Fruit fly (Drosophila melanogaster) whole organism, embryonic: Measurements from ENCODE around the gene sloth1.

Experiments
- Abd-B ChIP-seq: fragments of 200-800 bp; sonication (Bioruptor generic); optimal IDR thresholded peaks from 2 replicates; lab custom pipeline; 2018; ENCODE audit warnings: missing biosample characterization, mild to moderate bottlenecking, missing genetic modification characterization, moderate library complexity
- Atf6 ChIP-seq: fragments of 200-800 bp; sonication (Bioruptor generic); IDR thresholded peaks from 2 replicates; pipeline ENCODE4 v1.3.6; 2022; ENCODE audit warnings: missing biosample characterization, missing genetic modification characterization
- CG10147 ChIP-seq: fragments of 200-800 bp; sonication (Bioruptor generic); optimal IDR thresholded peaks from 2 replicates; lab custom pipeline; 2019; ENCODE audit warnings: missing biosample characterization, mild to moderate bottlenecking, missing genetic modification characterization, moderate library complexity
- CG11560 ChIP-seq: fragments of 200-800 bp; sonication (Bioruptor generic); IDR thresholded peaks from 3 replicates; pipeline ENCODE4 v1.3.6; 2022; ENCODE audit warnings: missing biosample characterization, missing genetic modification characterization
- CG14050 ChIP-seq: fragments of 200-800 bp; sonication (Bioruptor generic); IDR thresholded peaks from 3 replicates; pipeline ENCODE4 v1.3.6; 2022; ENCODE audit warnings: missing biosample characterization, missing genetic modification characterization
- CG14667 ChIP-seq: fragments of 200-800 bp; sonication (Bioruptor generic); IDR thresholded peaks from 2 replicates; pipeline ENCODE4 v1.3.6; 2022; ENCODE audit warnings: missing biosample characterization, missing genetic modification characterization
- CG1603 ChIP-seq: fragments of 200-800 bp; sonication (Bioruptor generic); optimal IDR thresholded peaks from 2 replicates; lab custom pipeline; 2019; ENCODE audit warnings: missing biosample characterization, mild to moderate bottlenecking, missing genetic modification characterization, moderate library complexity
- CG17186 ChIP-seq: fragments of 200-800 bp; sonication (Bioruptor generic); optimal IDR thresholded peaks from 3 replicates; lab custom pipeline; 2017; ENCODE audit warnings: missing biosample characterization, missing genetic modification reagents, missing genetic modification characterization
- CG18262 ChIP-seq: fragments of 200-800 bp; optimal IDR thresholded peaks from 3 replicates; lab custom pipeline; 2019; ENCODE audit warnings: missing biosample characterization, mild to moderate bottlenecking, missing genetic modification characterization, moderate library complexity
- CG1832 ChIP-seq: fragments of 200-800 bp; sonication (Bioruptor generic); optimal IDR thresholded peaks from 2 replicates; lab custom pipeline; 2017; ENCODE audit warnings: missing biosample characterization, mild to moderate bottlenecking, missing genetic modification characterization, inconsistent platforms
- CG18619 ChIP-seq: fragments of 200-800 bp; sonication (Bioruptor generic); optimal IDR thresholded peaks from 3 replicates; lab custom pipeline; 2017; ENCODE audit warnings: missing biosample characterization, mild to moderate bottlenecking, missing genetic modification characterization
- CG2129 ChIP-seq: fragments of 200-800 bp; sonication (Bioruptor generic); IDR thresholded peaks from 2 replicates; pipeline ENCODE4 v1.3.6; 2022; ENCODE audit warnings: missing biosample characterization, missing genetic modification characterization; ENCODE audit not compliant: partially characterized antibody
- CG3847 ChIP-seq: fragments of 200-800 bp; sonication (Bioruptor generic); IDR thresholded peaks from 2 replicates; pipeline ENCODE4 v1.3.6; 2022; ENCODE audit warnings: missing biosample characterization, missing genetic modification characterization
- CG42726 ChIP-seq: fragments of 200-800 bp; sonication (Bioruptor generic); IDR thresholded peaks from 2 replicates; pipeline ENCODE4 v1.3.6; 2022; ENCODE audit warnings: missing biosample characterization, missing genetic modification characterization; ENCODE audit not compliant: partially characterized antibody
- CG4404 ChIP-seq: fragments of 200-800 bp; sonication (Bioruptor generic); IDR thresholded peaks from 2 replicates; pipeline ENCODE4 v1.3.6; 2022; ENCODE audit warnings: missing biosample characterization, missing genetic modification characterization
- CG4424 ChIP-seq: fragments of 200-800 bp; sonication (Bioruptor generic); optimal IDR thresholded peaks from 3 replicates; lab custom pipeline; 2016; ENCODE audit warnings: missing biosample characterization, missing genetic modification characterization
- CG4707 ChIP-seq: fragments of 200-800 bp; sonication (Bioruptor generic); optimal IDR thresholded peaks from 2 replicates; lab custom pipeline; 2018; ENCODE audit warnings: missing biosample characterization, mild to moderate bottlenecking, missing genetic modification characterization, moderate library complexity
- CG6654 ChIP-seq: fragments of 200-800 bp; sonication (Bioruptor generic); optimal IDR thresholded peaks from 2 replicates; lab custom pipeline; 2017; ENCODE audit warnings: missing biosample characterization, mild to moderate bottlenecking, missing genetic modification characterization
- CG8388 ChIP-seq: fragments of 200-800 bp; sonication (Bioruptor generic); optimal IDR thresholded peaks from 2 replicates; lab custom pipeline; 2019; ENCODE audit warnings: missing biosample characterization, mild to moderate bottlenecking, missing genetic modification characterization, moderate library complexity
- CG9817 ChIP-seq: fragments of 200-800 bp; sonication (Bioruptor generic); optimal IDR thresholded peaks from 2 replicates; lab custom pipeline; 2018; ENCODE audit warnings: missing biosample characterization, mild to moderate bottlenecking, missing genetic modification characterization, moderate library complexity
- CrebB ChIP-seq: fragments of 200-800 bp; sonication (Bioruptor generic); optimal IDR thresholded peaks from 3 replicates; lab custom pipeline; 2018; ENCODE audit warnings: missing biosample characterization, mild to moderate bottlenecking, missing genetic modification characterization
- Dbx ChIP-seq: fragments of 200-800 bp; sonication (Bioruptor generic); IDR thresholded peaks from 3 replicates; pipeline ENCODE4 v1.3.6; 2022; ENCODE audit warnings: missing biosample characterization, missing genetic modification characterization
- Doc3 ChIP-seq: fragments of 200-800 bp; sonication (Bioruptor generic); IDR thresholded peaks from 3 replicates; pipeline ENCODE4 v1.3.6; 2022; ENCODE audit warnings: missing biosample characterization, missing genetic modification characterization; ENCODE audit not compliant: partially characterized antibody
- GATAe ChIP-seq: fragments of 200-800 bp; sonication (Bioruptor generic); conservative IDR thresholded peaks from 2 replicates; pipeline ENCODE4 v1.3.6; 2022; ENCODE audit warnings: missing biosample characterization, missing genetic modification characterization
- HmgD ChIP-seq: fragments of 200-800 bp; sonication (Bioruptor generic); optimal IDR thresholded peaks from 3 replicates; lab custom pipeline; 2016; ENCODE audit warnings: missing biosample characterization, missing genetic modification characterization
- Hmr ChIP-seq: fragments of 200-800 bp; sonication (Bioruptor generic); optimal IDR thresholded peaks from 3 replicates; lab custom pipeline; 2017; ENCODE audit warnings: mild to moderate bottlenecking, missing biosample characterization, missing genetic modification reagents, missing genetic modification characterization
- Hmx ChIP-seq: fragments of 200-800 bp; sonication (Bioruptor generic); optimal IDR thresholded peaks from 2 replicates; lab custom pipeline; 2016; ENCODE audit warnings: missing biosample characterization, missing genetic modification characterization
- Hsf ChIP-seq: fragments of 200-800 bp; sonication (Bioruptor generic); optimal IDR thresholded peaks from 3 replicates; lab custom pipeline; 2016; ENCODE audit warnings: missing biosample characterization, missing genetic modification characterization
- Jarid2 ChIP-seq: fragments of 200-800 bp; sonication (Bioruptor generic); optimal IDR thresholded peaks from 3 replicates; lab custom pipeline; 2017; ENCODE audit warnings: mild to moderate bottlenecking, missing biosample characterization, missing genetic modification reagents, missing genetic modification characterization
- Mes4 ChIP-seq: fragments of 200-800 bp; sonication (Bioruptor generic); optimal IDR thresholded peaks from 2 replicates; lab custom pipeline; 2016; ENCODE audit warnings: missing biosample characterization, missing genetic modification characterization
- NC2β ChIP-seq: fragments of 200-800 bp; sonication (Bioruptor generic); optimal IDR thresholded peaks from 2 replicates; lab custom pipeline; 2016; ENCODE audit warnings: missing biosample characterization, missing genetic modification characterization
- Nf-YC ChIP-seq: fragments of 200-800 bp; optimal IDR thresholded peaks from 3 replicates; lab custom pipeline; 2019; ENCODE audit warnings: missing biosample characterization, mild to moderate bottlenecking, missing genetic modification characterization, moderate library complexity
- Rx ChIP-seq: fragments of 200-800 bp; sonication (Bioruptor generic); IDR thresholded peaks from 2 replicates; pipeline ENCODE4 v1.3.6; 2022; ENCODE audit warnings: missing biosample characterization, missing genetic modification characterization
- az2 ChIP-seq: fragments of 200-800 bp; sonication (Bioruptor generic); optimal IDR thresholded peaks from 3 replicates; lab custom pipeline; 2016; ENCODE audit warnings: missing biosample characterization, missing genetic modification characterization
- bbx ChIP-seq: fragments of 200-800 bp; sonication (Bioruptor generic); IDR thresholded peaks from 2 replicates; pipeline ENCODE4 v1.3.6; 2022; ENCODE audit warnings: missing biosample characterization, missing genetic modification characterization; ENCODE audit not compliant: partially characterized antibody
- bowl ChIP-seq: fragments of 200-800 bp; sonication (Bioruptor generic); IDR thresholded peaks from 2 replicates; pipeline ENCODE4 v1.3.6; 2022; ENCODE audit warnings: missing biosample characterization, missing genetic modification characterization
- dm ChIP-seq: fragments of 200-800 bp; sonication (Bioruptor generic); optimal IDR thresholded peaks from 3 replicates; lab custom pipeline; 2016; ENCODE audit warnings: missing biosample characterization, missing genetic modification characterization
- fd64A ChIP-seq: fragments of 200-800 bp; sonication (Bioruptor generic); optimal IDR thresholded peaks from 3 replicates; lab custom pipeline; 2018; ENCODE audit warnings: missing biosample characterization, mild to moderate bottlenecking, missing genetic modification characterization
- grn ChIP-seq: fragments of 200-800 bp; sonication (Bioruptor generic); optimal IDR thresholded peaks from 3 replicates; lab custom pipeline; 2017; ENCODE audit warnings: missing biosample characterization, missing genetic modification characterization
- insv ChIP-seq, 2 experiments: fragments of 200-800 bp; sonication (Bioruptor generic); optimal IDR thresholded peaks; 3 replicates each; lab custom pipeline; 2016 to 2018; ENCODE audit warnings: missing biosample characterization in 2 of 2, missing genetic modification characterization in 2 of 2
- nmo ChIP-seq: fragments of 200-800 bp; sonication (Bioruptor generic); optimal IDR thresholded peaks from 2 replicates; lab custom pipeline; 2018; ENCODE audit warnings: missing biosample characterization, mild to moderate bottlenecking, missing genetic modification characterization, moderate library complexity
- org-1 ChIP-seq: fragments of 200-800 bp; sonication (Bioruptor generic); optimal IDR thresholded peaks from 2 replicates; lab custom pipeline; 2017; ENCODE audit warnings: missing biosample characterization, missing genetic modification characterization
- pros ChIP-seq: fragments of 200-800 bp; sonication (Bioruptor generic); optimal IDR thresholded peaks from 3 replicates; lab custom pipeline; 2019; ENCODE audit warnings: missing biosample characterization, mild to moderate bottlenecking, missing genetic modification characterization, moderate library complexity
- pum ChIP-seq: fragments of 200-800 bp; sonication (Bioruptor generic); optimal IDR thresholded peaks from 2 replicates; lab custom pipeline; 2016; ENCODE audit warnings: missing biosample characterization, missing genetic modification characterization
- so ChIP-seq: fragments of 200-800 bp; sonication (Bioruptor generic); IDR thresholded peaks from 3 replicates; pipeline ENCODE4 v1.3.6; 2022; ENCODE audit warnings: missing biosample characterization, missing genetic modification characterization
- sr ChIP-seq: fragments of 200-800 bp; sonication (Bioruptor generic); IDR thresholded peaks from 3 replicates; pipeline ENCODE4 v1.3.6; 2022; ENCODE audit warnings: missing biosample characterization, missing genetic modification characterization
- stc ChIP-seq: fragments of 200-800 bp; sonication (Bioruptor generic); IDR thresholded peaks from 2 replicates; pipeline ENCODE4 v1.3.6; 2022; ENCODE audit warnings: missing biosample characterization, missing genetic modification characterization
- tgo ChIP-seq: fragments of 200-800 bp; sonication (Bioruptor generic); IDR thresholded peaks from 3 replicates; pipeline ENCODE4 v1.3.6; 2022; ENCODE audit warnings: missing biosample characterization, missing genetic modification characterization
- tx ChIP-seq: fragments of 200-800 bp; sonication (Bioruptor generic); optimal IDR thresholded peaks from 2 replicates; lab custom pipeline; 2016; ENCODE audit warnings: missing biosample characterization, missing genetic modification characterization
- unpg ChIP-seq: fragments of 200-800 bp; sonication (Bioruptor generic); optimal IDR thresholded peaks from 3 replicates; lab custom pipeline; 2018; ENCODE audit warnings: missing biosample characterization, mild to moderate bottlenecking, missing genetic modification characterization, moderate library complexity

sloth1 gene

DNA sequence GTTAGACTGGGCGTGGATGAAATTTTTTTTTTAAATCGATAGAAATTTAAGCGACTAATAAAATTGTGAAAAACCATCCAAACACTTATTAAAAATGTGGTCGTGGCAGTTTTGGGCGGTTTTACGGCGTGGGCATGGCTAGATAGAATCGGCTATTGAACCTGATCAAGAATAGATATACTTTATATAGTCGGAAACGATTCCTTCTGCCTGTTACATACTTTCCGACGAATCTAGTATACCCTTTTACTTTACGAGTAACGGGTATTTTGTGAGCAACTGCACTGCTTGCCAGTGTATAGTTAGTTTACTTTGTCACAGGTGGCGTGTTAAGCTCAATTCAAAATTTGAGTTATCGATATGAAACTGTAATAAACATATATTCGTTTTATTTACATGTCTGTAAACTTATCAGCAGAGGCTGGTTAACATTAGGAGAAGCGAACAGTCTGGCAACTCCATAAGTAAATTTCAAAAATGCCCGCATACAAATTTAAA, 3.8 kb downstream of the sloth1 start (continued):
- TF ChIP-seq CG1832 (no peak), bowl (GFP tag; lab: Robert Waterston, UW) (no peak), CG9817 (tag; lab: Kevin White, UChicago) (peak; percentile 26), Doc3 (GFP tag; lab: Robert Waterston, UW) (peak; percentile 42; the same call in 1 of the 3 replicates), GATAe (no peak), CG1603 (tag; lab: Kevin White, UChicago) (peak; percentile 59), Atf6 (GFP tag; lab: Robert Waterston, UW) (peak; percentile 53), pum (GFP tag; lab: Kevin White, UChicago) (peak; percentile 73), CG42726 (peak; percentile 67; the same call in 1 of the 2 replicates), CG8388 (peak; percentile 39), CG4404 (GFP tag; lab: Robert Waterston, UW) (no peak), sr (GFP tag; lab: Robert Waterston, UW) (0 out of 3 replicates have a peak, but pooled peaks have one; percentile 18), CG3847 (peak; percentile 44), CG10147 (GFP tag; lab: Kevin White, UChicago) (no peak), tgo (GFP tag; lab: Robert Waterston, UW) (peak; percentile 43; the same call in 2 of the 3 replicates), Rx (0 out of 2 replicates have a peak, but pooled peaks have one; percentile 5), CG11560 (peak; percentile 91), dm (GFP tag; lab: Kevin White, UChicago) (no peak), insv (GFP tag; optimal IDR thresholded peaks at IDR 0.05; lab: Kevin White, UChicago) (peak in 1 of 2 experiments; percentile 49), az2 (GFP tag; lab: Kevin White, UChicago) (peak; percentile 46), CG4707 (peak; percentile 17), CG6654 (GFP tag; lab: Kevin White, UChicago) (no peak), Hmx (no peak), fd64A (GFP tag; lab: Kevin White, UChicago) (no peak), Mes4 (no peak), Abd-B (GFP tag; lab: Kevin White, UChicago) (peak; percentile 48), tx (GFP tag; lab: Kevin White, UChicago) (peak; percentile 27), Hmr (GFP tag; lab: Kevin White, UChicago) (peak; percentile 63), CG14667 (GFP tag; lab: Robert Waterston, UW) (no peak), Jarid2 (GFP tag; lab: Kevin White, UChicago) (no peak), NC2β (GFP tag; lab: Kevin White, UChicago) (peak; percentile 10), nmo (GFP tag; lab: Kevin White, UChicago) (peak; percentile 68), unpg (GFP tag; lab: Kevin White, UChicago) (peak; percentile 30), grn (GFP tag; lab: Kevin White, UChicago) (no peak), pros (GFP tag; lab: Kevin White, UChicago) (no peak), bbx (peak; percentile 49; the same call in 1 of the 2 replicates), CG14050 (GFP tag; lab: Robert Waterston, UW) (peak; percentile 28; the same call in 2 of the 3 replicates), so (GFP tag; lab: Robert Waterston, UW) (peak; percentile 36; the same call in 1 of the 3 replicates), Hsf (GFP tag; lab: Kevin White, UChicago) (peak; percentile 55), HmgD (peak; percentile 48), org-1 (GFP tag; lab: Kevin White, UChicago) (no peak), CG2129 (GFP tag; lab: Robert Waterston, UW) (0 out of 2 replicates have a peak, but pooled peaks have one; percentile 23), CG4424 (GFP tag; lab: Kevin White, UChicago) (peak; percentile 20), CG17186 (GFP tag; lab: Kevin White, UChicago) (peak; percentile 63), CG18262 (peak; percentile 38), Nf-YC (tag; lab: Kevin White, UChicago) (peak; percentile 39), Dbx (GFP tag; lab: Robert Waterston, UW) (peak; percentile 57; the same call in 1 of the 3 replicates), CrebB (no peak), stc (GFP tag; lab: Robert Waterston, UW) (no peak; the same call in 1 of the 2 replicates), CG18619 (GFP tag; lab: Kevin White, UChicago) (no peak)
